Fruit fly (Drosophila melanogaster) whole organism, embryonic: ENCODE data around the gene twf.

Source experiments
- CG10654 ChIP-seq: fragments of 200-800 bp; sonication (Bioruptor generic); optimal IDR thresholded peaks from 2 replicates; lab custom pipeline; 2016; ENCODE audit warnings: missing biosample characterization, missing genetic modification characterization
- CG10979 ChIP-seq: fragments of 200-800 bp; sonication (Bioruptor generic); optimal IDR thresholded peaks from 2 replicates; lab custom pipeline; 2018; ENCODE audit warnings: missing biosample characterization, mild to moderate bottlenecking, missing genetic modification characterization, moderate library complexity
- CG12659 ChIP-seq: fragments of 200-800 bp; sonication (Bioruptor generic); optimal IDR thresholded peaks from 3 replicates; lab custom pipeline; 2017; ENCODE audit warnings: mild to moderate bottlenecking, missing biosample characterization, missing genetic modification reagents, missing genetic modification characterization
- CG13424 ChIP-seq: fragments of 200-800 bp; sonication (Bioruptor generic); optimal IDR thresholded peaks from 2 replicates; lab custom pipeline; 2019; ENCODE audit warnings: missing biosample characterization, mild to moderate bottlenecking, missing genetic modification characterization, moderate library complexity
- CG16863 ChIP-seq: fragments of 200-800 bp; sonication (Bioruptor generic); optimal IDR thresholded peaks from 3 replicates; lab custom pipeline; 2016; ENCODE audit warnings: missing biosample characterization, missing genetic modification characterization
- CG17612 ChIP-seq: fragments of 200-800 bp; sonication (Bioruptor generic); IDR thresholded peaks from 2 replicates; pipeline ENCODE4 v1.3.6; 2022; ENCODE audit warnings: missing biosample characterization, missing genetic modification characterization
- CG17802 ChIP-seq: fragments of 200-800 bp; sonication (Bioruptor generic); optimal IDR thresholded peaks from 2 replicates; lab custom pipeline; 2018; ENCODE audit warnings: missing biosample characterization, mild to moderate bottlenecking, missing genetic modification characterization, moderate library complexity
- CG2875 ChIP-seq: fragments of 200-800 bp; sonication (Bioruptor generic); optimal IDR thresholded peaks from 2 replicates; lab custom pipeline; 2017; ENCODE audit warnings: missing biosample characterization, mild to moderate bottlenecking, missing genetic modification characterization, missing genetic modification reagents
- CG3163 ChIP-seq: fragments of 200-800 bp; sonication (Bioruptor generic); optimal IDR thresholded peaks from 3 replicates; lab custom pipeline; 2016; ENCODE audit warnings: missing biosample characterization, missing genetic modification characterization
- CG33213 ChIP-seq: fragments of 200-800 bp; sonication (Bioruptor generic); optimal IDR thresholded peaks from 3 replicates; lab custom pipeline; 2016; ENCODE audit warnings: missing biosample characterization, missing genetic modification characterization
- CG34376 ChIP-seq: fragments of 200-800 bp; sonication (Bioruptor generic); optimal IDR thresholded peaks from 2 replicates; lab custom pipeline; 2018; ENCODE audit warnings: missing biosample characterization, mild to moderate bottlenecking, missing genetic modification characterization
- CG3847 ChIP-seq: fragments of 200-800 bp; sonication (Bioruptor generic); IDR thresholded peaks from 2 replicates; pipeline ENCODE4 v1.3.6; 2022; ENCODE audit warnings: missing biosample characterization, missing genetic modification characterization
- CG4360 ChIP-seq: fragments of 200-800 bp; sonication (Bioruptor generic); IDR thresholded peaks from 2 replicates; pipeline ENCODE4 v1.3.6; 2022; ENCODE audit warnings: missing biosample characterization, missing genetic modification characterization
- CG5953 ChIP-seq: fragments of 200-800 bp; sonication (Bioruptor generic); IDR thresholded peaks from 2 replicates; pipeline ENCODE4 v1.3.6; 2022; ENCODE audit warnings: missing biosample characterization, missing genetic modification characterization
- CG6791 ChIP-seq: fragments of 200-800 bp; sonication (Bioruptor generic); IDR thresholded peaks from 3 replicates; pipeline ENCODE4 v1.3.6; 2022; ENCODE audit warnings: missing biosample characterization, missing genetic modification characterization; ENCODE audit not compliant: partially characterized antibody
- CG7786 ChIP-seq: fragments of 200-800 bp; sonication (Bioruptor generic); optimal IDR thresholded peaks from 2 replicates; lab custom pipeline; 2016; ENCODE audit warnings: missing biosample characterization, missing genetic modification characterization
- CG7963 ChIP-seq: fragments of 200-800 bp; sonication (Bioruptor generic); IDR thresholded peaks from 3 replicates; pipeline ENCODE4 v1.3.6; 2022; ENCODE audit warnings: missing biosample characterization, missing genetic modification characterization; ENCODE audit not compliant: partially characterized antibody
- CG9215 ChIP-seq: fragments of 200-800 bp; sonication (Bioruptor generic); IDR thresholded peaks from 2 replicates; pipeline ENCODE4 v1.3.6; 2022; ENCODE audit warnings: missing biosample characterization, missing genetic modification characterization
- CG9437 ChIP-seq: fragments of 200-800 bp; sonication (Bioruptor generic); optimal IDR thresholded peaks from 2 replicates; lab custom pipeline; 2018; ENCODE audit warnings: missing biosample characterization, mild to moderate bottlenecking, missing genetic modification characterization
- CHES-1-like ChIP-seq: fragments of 200-800 bp; sonication (Bioruptor generic); optimal IDR thresholded peaks from 2 replicates; lab custom pipeline; 2016; ENCODE audit warnings: missing biosample characterization, missing genetic modification characterization
- Dbx ChIP-seq: fragments of 200-800 bp; sonication (Bioruptor generic); IDR thresholded peaks from 3 replicates; pipeline ENCODE4 v1.3.6; 2022; ENCODE audit warnings: missing biosample characterization, missing genetic modification characterization
- Gsc ChIP-seq: fragments of 200-800 bp; sonication (Bioruptor generic); IDR thresholded peaks from 2 replicates; pipeline ENCODE4 v1.3.6; 2022; ENCODE audit warnings: missing biosample characterization, missing genetic modification characterization
- Hey ChIP-seq: fragments of 200-800 bp; sonication (Bioruptor generic); optimal IDR thresholded peaks from 3 replicates; lab custom pipeline; 2018; ENCODE audit warnings: missing biosample characterization, mild to moderate bottlenecking, missing genetic modification characterization
- Ptx1 ChIP-seq: fragments of 200-800 bp; sonication (Bioruptor generic); IDR thresholded peaks from 2 replicates; pipeline ENCODE4 v1.3.6; 2022; ENCODE audit warnings: missing biosample characterization, missing genetic modification characterization
- Rx ChIP-seq: fragments of 200-800 bp; sonication (Bioruptor generic); IDR thresholded peaks from 2 replicates; pipeline ENCODE4 v1.3.6; 2022; ENCODE audit warnings: missing biosample characterization, missing genetic modification characterization
- Trl ChIP-seq, 3 experiments: fragments of >200 bp in 2 of 3; fragments of 200-800 bp in 1 of 3; sonication (Bioruptor generic) in 1 of 3; optimal IDR thresholded peaks; 2 replicates in 1 of 3; 3 replicates in 2 of 3; lab custom pipeline; 2016 to 2017; ENCODE audit warnings: missing biosample characterization in 1 of 3, missing genetic modification characterization in 1 of 3
- Vsx1 ChIP-seq: fragments of 200-800 bp; sonication (Bioruptor generic); optimal IDR thresholded peaks from 2 replicates; lab custom pipeline; 2017; ENCODE audit warnings: missing biosample characterization, mild to moderate bottlenecking, missing genetic modification characterization, missing genetic modification reagents
- Xbp1 ChIP-seq: fragments of 200-800 bp; sonication (Bioruptor generic); optimal IDR thresholded peaks from 3 replicates; lab custom pipeline; 2016; ENCODE audit warnings: missing biosample characterization, mild to moderate bottlenecking, missing genetic modification characterization
- bbx ChIP-seq: fragments of 200-800 bp; sonication (Bioruptor generic); IDR thresholded peaks from 2 replicates; pipeline ENCODE4 v1.3.6; 2022; ENCODE audit warnings: missing biosample characterization, missing genetic modification characterization; ENCODE audit not compliant: partially characterized antibody
- cwo ChIP-seq: fragments of 200-800 bp; sonication (Bioruptor generic); optimal IDR thresholded peaks from 3 replicates; lab custom pipeline; 2017; ENCODE audit warnings: missing biosample characterization, missing genetic modification characterization, mild to moderate bottlenecking, moderate library complexity, missing genetic modification reagents
- dysf ChIP-seq: fragments of 200-800 bp; sonication (Bioruptor generic); IDR thresholded peaks from 3 replicates; pipeline ENCODE4 v1.3.6; 2022; ENCODE audit warnings: missing biosample characterization, missing genetic modification characterization
- ems ChIP-seq: fragments of 200-800 bp; sonication (Bioruptor generic); optimal IDR thresholded peaks from 3 replicates; lab custom pipeline; 2016; ENCODE audit warnings: missing biosample characterization, missing genetic modification characterization
- esg ChIP-seq: fragments of 200-800 bp; sonication (Bioruptor generic); conservative IDR thresholded peaks from 2 replicates; pipeline ENCODE4 v1.3.6; 2022; ENCODE audit warnings: missing biosample characterization, missing genetic modification characterization
- grn ChIP-seq: fragments of 200-800 bp; sonication (Bioruptor generic); optimal IDR thresholded peaks from 3 replicates; lab custom pipeline; 2017; ENCODE audit warnings: missing biosample characterization, missing genetic modification characterization
- gro ChIP-seq: fragments of 200-800 bp; sonication (Bioruptor generic); optimal IDR thresholded peaks from 2 replicates; lab custom pipeline; 2016; ENCODE audit warnings: missing biosample characterization, missing genetic modification characterization
- her ChIP-seq: fragments of 200-800 bp; sonication (Bioruptor generic); optimal IDR thresholded peaks from 2 replicates; lab custom pipeline; 2016; ENCODE audit warnings: missing biosample characterization, missing genetic modification characterization
- ind ChIP-seq: fragments of 200-800 bp; sonication (Bioruptor generic); optimal IDR thresholded peaks from 3 replicates; lab custom pipeline; 2016; ENCODE audit warnings: missing biosample characterization, missing genetic modification characterization
- kni ChIP-seq: fragments of 200-800 bp; sonication (Bioruptor generic); optimal IDR thresholded peaks from 3 replicates; lab custom pipeline; 2017; ENCODE audit warnings: mild to moderate bottlenecking, missing biosample characterization, missing genetic modification reagents, missing genetic modification characterization
- lov ChIP-seq, 2 experiments: fragments of 200-800 bp in 1 of 2; fragments of >200 bp in 1 of 2; sonication (Bioruptor generic) in 1 of 2; IDR thresholded peaks in 1 of 2; optimal IDR thresholded peaks in 1 of 2; 2 replicates in 1 of 2; 3 replicates in 1 of 2; pipeline versions ENCODE4 v1.3.6 to Lab custom; 2017 to 2022; ENCODE audit warnings: missing biosample characterization in 1 of 2, missing genetic modification characterization in 1 of 2
- oc ChIP-seq: fragments of 200-800 bp; sonication (Bioruptor generic); optimal IDR thresholded peaks from 2 replicates; lab custom pipeline; 2018; ENCODE audit warnings: missing biosample characterization, mild to moderate bottlenecking, missing genetic modification characterization, moderate library complexity
- pfk ChIP-seq: fragments of 200-800 bp; sonication (Bioruptor generic); optimal IDR thresholded peaks from 2 replicates; lab custom pipeline; 2018; ENCODE audit warnings: missing biosample characterization, mild to moderate bottlenecking, missing genetic modification characterization, moderate library complexity
- prd ChIP-seq, 3 experiments: fragments of >200 bp in 2 of 3; fragments of 200-800 bp in 1 of 3; sonication (Bioruptor generic) in 1 of 3; optimal IDR thresholded peaks in 2 of 3; IDR thresholded peaks in 1 of 3; 2 replicates in 2 of 3; 3 replicates in 1 of 3; pipeline versions ENCODE4 v1.3.6 to Lab custom; 2017 to 2022; ENCODE audit warnings: missing biosample characterization in 1 of 3, missing genetic modification characterization in 1 of 3
- psq ChIP-seq: fragments of 200-800 bp; sonication (Bioruptor generic); optimal IDR thresholded peaks from 2 replicates; lab custom pipeline; 2017; ENCODE audit warnings: missing biosample characterization, missing genetic modification characterization
- so ChIP-seq: fragments of 200-800 bp; sonication (Bioruptor generic); IDR thresholded peaks from 3 replicates; pipeline ENCODE4 v1.3.6; 2022; ENCODE audit warnings: missing biosample characterization, missing genetic modification characterization
- stc ChIP-seq: fragments of 200-800 bp; sonication (Bioruptor generic); IDR thresholded peaks from 2 replicates; pipeline ENCODE4 v1.3.6; 2022; ENCODE audit warnings: missing biosample characterization, missing genetic modification characterization
- sug ChIP-seq: fragments of 200-800 bp; optimal IDR thresholded peaks from 2 replicates; lab custom pipeline; 2019; ENCODE audit warnings: missing biosample characterization, mild to moderate bottlenecking, missing genetic modification characterization, moderate library complexity
- trem ChIP-seq: fragments of 200-800 bp; optimal IDR thresholded peaks from 3 replicates; lab custom pipeline; 2019; ENCODE audit warnings: missing biosample characterization, mild to moderate bottlenecking, missing genetic modification characterization, moderate library complexity
- trh ChIP-seq: fragments of 200-800 bp; sonication (Bioruptor generic); optimal IDR thresholded peaks from 2 replicates; lab custom pipeline; 2016; ENCODE audit warnings: missing biosample characterization, missing genetic modification characterization
- vnd ChIP-seq: fragments of 200-800 bp; sonication (Bioruptor generic); IDR thresholded peaks from 3 replicates; pipeline ENCODE4 v1.3.6; 2022; ENCODE audit warnings: missing biosample characterization, missing genetic modification characterization; ENCODE audit not compliant: partially characterized antibody

The twf gene

DNA sequence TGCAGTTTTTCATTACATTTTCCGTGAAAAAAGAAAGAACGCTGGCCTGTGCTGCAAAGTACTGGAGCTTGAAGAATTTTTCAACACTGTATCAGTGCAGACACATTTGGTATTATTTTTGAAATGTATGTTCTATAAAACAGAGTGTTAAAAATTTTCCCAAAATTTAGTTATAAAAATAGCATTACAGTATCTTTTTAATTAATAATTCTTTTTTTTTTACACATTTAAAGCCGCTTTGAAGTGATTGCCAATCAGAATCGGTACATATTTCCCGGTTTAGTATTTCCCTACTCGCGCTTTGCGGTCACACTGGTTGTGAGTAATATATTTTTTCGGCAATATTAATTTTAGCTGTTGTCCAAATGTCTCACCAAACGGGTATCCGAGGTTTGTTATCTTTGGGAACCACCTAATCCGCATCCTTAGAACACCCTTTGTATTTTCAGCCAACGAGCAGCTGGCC lies at the start of gene twf, which contains the start of gene Abi (continued):
- TF ChIP-seq Vsx1 (GFP tag; lab: Kevin White, UChicago) = no peak
- TF ChIP-seq CG7963 (GFP tag; lab: Robert Waterston, UW) = no peak
- peak; percentile 2 for TF ChIP-seq CG2875 (GFP tag; lab: Kevin White, UChicago)
- TF ChIP-seq CG17802 (tag; lab: Kevin White, UChicago) = peak; percentile 11
- TF ChIP-seq lov (optimal IDR thresholded peaks at IDR 0.05; lab: Kevin White, UChicago) = no peak
- peak; percentile 53; the same call in 1 of the 3 replicates for TF ChIP-seq lov (GFP tag; IDR thresholded peaks at IDR 0.05; lab: Robert Waterston, UW)
- TF ChIP-seq dysf (GFP tag; lab: Robert Waterston, UW) = peak; percentile 60; the same call in 2 of the 3 replicates
- peak; percentile 56 for TF ChIP-seq CG34376 (GFP tag; lab: Kevin White, UChicago)
- TF ChIP-seq Ptx1 (GFP tag; lab: Robert Waterston, UW) = peak; percentile 71
- TF ChIP-seq trh (GFP tag; lab: Kevin White, UChicago) = peak; percentile 38
- TF ChIP-seq ind (GFP tag; lab: Kevin White, UChicago) = peak; percentile 74
- peak; percentile 34 for TF ChIP-seq CG7786 (GFP tag; lab: Kevin White, UChicago)
- peak; percentile 56 for TF ChIP-seq CG9437 (GFP tag; lab: Kevin White, UChicago)
- TF ChIP-seq CG33213 (GFP tag; lab: Kevin White, UChicago) = peak; percentile 29
- peak; percentile 79 for TF ChIP-seq CG3847
- TF ChIP-seq CG17612 (GFP tag; lab: Robert Waterston, UW) = no peak
- no peak for TF ChIP-seq so (GFP tag; lab: Robert Waterston, UW)
- no peak for TF ChIP-seq CG4360 (GFP tag; lab: Robert Waterston, UW)
- TF ChIP-seq prd (optimal IDR thresholded peaks at IDR 0.05; lab: Kevin White, UChicago) = no peak
- peak; percentile 76 for TF ChIP-seq prd (GFP tag; IDR thresholded peaks at IDR 0.05; lab: Robert Waterston, UW)
- no peak for TF ChIP-seq sug (tag; lab: Kevin White, UChicago)
- no peak for TF ChIP-seq Trl (optimal IDR thresholded peaks at IDR 0.05; lab: Kevin White, UChicago)
- TF ChIP-seq Trl (GFP tag; optimal IDR thresholded peaks at IDR 0.05; lab: Kevin White, UChicago) = peak; percentile 27
- peak; percentile 67 for TF ChIP-seq CG13424
- peak; percentile 71 for TF ChIP-seq CG9215 (GFP tag; lab: Robert Waterston, UW)
- no peak for TF ChIP-seq bbx (GFP tag; lab: Robert Waterston, UW)
- no peak for TF ChIP-seq CG3163
- TF ChIP-seq gro = peak; percentile 42
- peak; percentile 58 for TF ChIP-seq ems (GFP tag; lab: Kevin White, UChicago)
- TF ChIP-seq CG10654 = peak; percentile 74
- TF ChIP-seq esg = peak; percentile 39
- peak; percentile 75 for TF ChIP-seq Dbx

- TF ChIP-seq kni (GFP tag; lab: Kevin White, UChicago) = no peak
- peak; percentile 21 for TF ChIP-seq trem
- no peak for TF ChIP-seq CG6791 (GFP tag; lab: Robert Waterston, UW)
- no peak for TF ChIP-seq oc (tag; lab: Kevin White, UChicago)
- TF ChIP-seq cwo (GFP tag; lab: Kevin White, UChicago) = peak; percentile 52
- TF ChIP-seq Gsc (GFP tag; lab: Robert Waterston, UW) = no peak
- peak; percentile 47; the same call in 1 of the 2 replicates for TF ChIP-seq stc (GFP tag; lab: Robert Waterston, UW)
- TF ChIP-seq her = no peak
- TF ChIP-seq CG5953 (GFP tag; lab: Robert Waterston, UW) = peak; percentile 12; the same call in 1 of the 2 replicates
- TF ChIP-seq bbx (GFP tag; lab: Robert Waterston, UW) = no peak
- no peak for TF ChIP-seq CG16863 (GFP tag; lab: Kevin White, UChicago)
- no peak for TF ChIP-seq pfk
- TF ChIP-seq grn (GFP tag; lab: Kevin White, UChicago) = no peak
- TF ChIP-seq CHES-1-like (GFP tag; lab: Kevin White, UChicago) = no peak
- TF ChIP-seq vnd (GFP tag; lab: Robert Waterston, UW) = no peak
- TF ChIP-seq CG10654 = peak; percentile 38
- TF ChIP-seq Rx (GFP tag; lab: Robert Waterston, UW) = 0 out of 2 replicates have a peak, but pooled peaks have one; percentile 12
- peak; percentile 46 for TF ChIP-seq ind (GFP tag; lab: Kevin White, UChicago)
- no peak for TF ChIP-seq psq (GFP tag; lab: Kevin White, UChicago)
- TF ChIP-seq Xbp1 (GFP tag; lab: Kevin White, UChicago) = peak; percentile 32
- TF ChIP-seq Hey (tag; lab: Kevin White, UChicago) = no peak
- TF ChIP-seq CG12659 = no peak
- TF ChIP-seq CG10979 (tag; lab: Kevin White, UChicago) = peak; percentile 53
These were observed 45.4 kb upstream of the twf start for dm6 chr3R:14077026-14077425.
